Fruit fly (Drosophila melanogaster) whole organism, embryonic: ENCODE measurements around the gene ppk24.

Source experiments
- BtbVII ChIP-seq: fragments of 200-800 bp; sonication (Bioruptor generic); optimal IDR thresholded peaks from 3 replicates; lab custom pipeline; 2017; ENCODE audit warnings: missing biosample characterization, mild to moderate bottlenecking, missing genetic modification characterization
- CG10366 ChIP-seq: fragments of 200-800 bp; sonication (Bioruptor generic); IDR thresholded peaks from 2 replicates; pipeline ENCODE4 v1.3.6; 2022; ENCODE audit warnings: missing biosample characterization, missing genetic modification characterization
- CG12299 ChIP-seq: fragments of 200-800 bp; sonication (Bioruptor generic); optimal IDR thresholded peaks from 2 replicates; lab custom pipeline; 2018; ENCODE audit warnings: missing biosample characterization, mild to moderate bottlenecking, missing genetic modification characterization
- CG12391 ChIP-seq: fragments of 200-800 bp; sonication (Bioruptor generic); optimal IDR thresholded peaks from 3 replicates; lab custom pipeline; 2018; ENCODE audit warnings: missing biosample characterization, mild to moderate bottlenecking, missing genetic modification characterization, moderate library complexity
- CG13624 ChIP-seq: fragments of 200-800 bp; sonication (Bioruptor generic); optimal IDR thresholded peaks from 2 replicates; lab custom pipeline; 2016; ENCODE audit warnings: missing biosample characterization, missing genetic modification characterization
- CG14667 ChIP-seq: fragments of 200-800 bp; sonication (Bioruptor generic); IDR thresholded peaks from 2 replicates; pipeline ENCODE4 v1.3.6; 2022; ENCODE audit warnings: missing biosample characterization, missing genetic modification characterization
- CG14710 ChIP-seq: fragments of 200-800 bp; sonication (Bioruptor generic); optimal IDR thresholded peaks from 3 replicates; lab custom pipeline; 2019; ENCODE audit warnings: missing biosample characterization, mild to moderate bottlenecking, missing genetic modification characterization, moderate library complexity
- CG14860 ChIP-seq: fragments of 200-800 bp; sonication (Bioruptor generic); IDR thresholded peaks from 3 replicates; pipeline ENCODE4 v1.3.6; 2022; ENCODE audit warnings: missing biosample characterization, missing genetic modification characterization; ENCODE audit not compliant: partially characterized antibody
- CG16779 ChIP-seq: fragments of 200-800 bp; sonication (Bioruptor generic); IDR thresholded peaks from 2 replicates; pipeline ENCODE4 v1.3.6; 2022; ENCODE audit warnings: missing biosample characterization, missing genetic modification characterization
- CG17568 ChIP-seq: fragments of 200-800 bp; sonication (Bioruptor generic); optimal IDR thresholded peaks from 2 replicates; lab custom pipeline; 2018; ENCODE audit warnings: missing biosample characterization, mild to moderate bottlenecking, missing genetic modification characterization, moderate library complexity
- CG18262 ChIP-seq: fragments of 200-800 bp; optimal IDR thresholded peaks from 3 replicates; lab custom pipeline; 2019; ENCODE audit warnings: missing biosample characterization, mild to moderate bottlenecking, missing genetic modification characterization, moderate library complexity
- CG2875 ChIP-seq: fragments of 200-800 bp; sonication (Bioruptor generic); optimal IDR thresholded peaks from 2 replicates; lab custom pipeline; 2017; ENCODE audit warnings: missing biosample characterization, mild to moderate bottlenecking, missing genetic modification characterization, missing genetic modification reagents
- CG32767 ChIP-seq: fragments of 200-800 bp; sonication (Bioruptor generic); IDR thresholded peaks from 2 replicates; pipeline ENCODE4 v1.3.6; 2022; ENCODE audit warnings: missing biosample characterization, missing genetic modification characterization
- CG33213 ChIP-seq: fragments of 200-800 bp; sonication (Bioruptor generic); optimal IDR thresholded peaks from 3 replicates; lab custom pipeline; 2016; ENCODE audit warnings: missing biosample characterization, missing genetic modification characterization
- CG34224 ChIP-seq: fragments of 200-800 bp; sonication (Bioruptor generic); IDR thresholded peaks from 3 replicates; pipeline ENCODE4 v1.3.6; 2022; ENCODE audit warnings: missing biosample characterization, missing genetic modification characterization; ENCODE audit not compliant: partially characterized antibody
- CG43689 ChIP-seq: fragments of 200-800 bp; sonication (Bioruptor generic); IDR thresholded peaks from 2 replicates; pipeline ENCODE4 v1.3.6; 2022; ENCODE audit warnings: missing biosample characterization, missing genetic modification characterization
- CG4404 ChIP-seq: fragments of 200-800 bp; sonication (Bioruptor generic); IDR thresholded peaks from 2 replicates; pipeline ENCODE4 v1.3.6; 2022; ENCODE audit warnings: missing biosample characterization, missing genetic modification characterization
- CG9215 ChIP-seq: fragments of 200-800 bp; sonication (Bioruptor generic); IDR thresholded peaks from 2 replicates; pipeline ENCODE4 v1.3.6; 2022; ENCODE audit warnings: missing biosample characterization, missing genetic modification characterization
- CG9817 ChIP-seq: fragments of 200-800 bp; sonication (Bioruptor generic); optimal IDR thresholded peaks from 2 replicates; lab custom pipeline; 2018; ENCODE audit warnings: missing biosample characterization, mild to moderate bottlenecking, missing genetic modification characterization, moderate library complexity
- Dfd ChIP-seq, 2 experiments: fragments of >200 bp; optimal IDR thresholded peaks; 2 replicates each; lab custom pipeline; 2017; ENCODE audit warnings: missing biosample characterization in 2 of 2, missing genetic modification characterization in 2 of 2
- Fer3 ChIP-seq: fragments of 200-800 bp; sonication (Bioruptor generic); optimal IDR thresholded peaks from 2 replicates; lab custom pipeline; 2018; ENCODE audit warnings: missing biosample characterization, mild to moderate bottlenecking, missing genetic modification characterization, moderate library complexity
- Lpt ChIP-seq: fragments of >200 bp; optimal IDR thresholded peaks from 2 replicates; lab custom pipeline; 2018; ENCODE audit warnings: missing biosample characterization, missing genetic modification characterization
- MESR4 ChIP-seq: fragments of 200-800 bp; sonication (Bioruptor generic); optimal IDR thresholded peaks from 2 replicates; lab custom pipeline; 2018; ENCODE audit warnings: missing biosample characterization, mild to moderate bottlenecking, missing genetic modification characterization, moderate library complexity
- Pdp1 ChIP-seq, 2 experiments: fragments of 200-800 bp; sonication (Bioruptor generic); optimal IDR thresholded peaks; 3 replicates each; lab custom pipeline; 2016; ENCODE audit warnings: missing biosample characterization in 2 of 2, missing genetic modification characterization in 2 of 2, mild to moderate bottlenecking in 1 of 2, moderate library complexity in 1 of 2
- Ptx1 ChIP-seq: fragments of 200-800 bp; sonication (Bioruptor generic); IDR thresholded peaks from 2 replicates; pipeline ENCODE4 v1.3.6; 2022; ENCODE audit warnings: missing biosample characterization, missing genetic modification characterization
- Rfx ChIP-seq: fragments of 200-800 bp; sonication (Bioruptor generic); IDR thresholded peaks from 2 replicates; pipeline ENCODE4 v1.3.6; 2022; ENCODE audit warnings: missing biosample characterization, missing genetic modification characterization
- Sry-β ChIP-seq: fragments of 200-800 bp; sonication (Bioruptor generic); optimal IDR thresholded peaks from 2 replicates; lab custom pipeline; 2018; ENCODE audit warnings: missing biosample characterization, mild to moderate bottlenecking, missing genetic modification characterization, moderate library complexity
- Xbp1 ChIP-seq: fragments of 200-800 bp; sonication (Bioruptor generic); optimal IDR thresholded peaks from 3 replicates; lab custom pipeline; 2016; ENCODE audit warnings: missing biosample characterization, mild to moderate bottlenecking, missing genetic modification characterization
- abd-A ChIP-seq: fragments of 200-800 bp; sonication (Bioruptor generic); optimal IDR thresholded peaks from 3 replicates; lab custom pipeline; 2019; ENCODE audit warnings: missing biosample characterization, mild to moderate bottlenecking, missing genetic modification characterization, moderate library complexity
- chn ChIP-seq: fragments of 200-800 bp; sonication (Bioruptor generic); optimal IDR thresholded peaks from 2 replicates; lab custom pipeline; 2016; ENCODE audit warnings: missing biosample characterization, missing genetic modification characterization
- ci ChIP-seq: fragments of 200-800 bp; sonication (Bioruptor generic); IDR thresholded peaks from 3 replicates; pipeline ENCODE4 v1.3.6; 2022; ENCODE audit warnings: missing biosample characterization, missing genetic modification characterization
- cwo ChIP-seq: fragments of 200-800 bp; sonication (Bioruptor generic); optimal IDR thresholded peaks from 3 replicates; lab custom pipeline; 2017; ENCODE audit warnings: missing biosample characterization, missing genetic modification characterization, mild to moderate bottlenecking, moderate library complexity, missing genetic modification reagents
- dm ChIP-seq: fragments of 200-800 bp; sonication (Bioruptor generic); optimal IDR thresholded peaks from 3 replicates; lab custom pipeline; 2016; ENCODE audit warnings: missing biosample characterization, missing genetic modification characterization
- dmrt11E ChIP-seq: fragments of 200-800 bp; sonication (Bioruptor generic); optimal IDR thresholded peaks from 3 replicates; lab custom pipeline; 2018; ENCODE audit warnings: missing biosample characterization, mild to moderate bottlenecking, missing genetic modification characterization, moderate library complexity
- fu2 ChIP-seq: fragments of 200-800 bp; sonication (Bioruptor generic); optimal IDR thresholded peaks from 2 replicates; lab custom pipeline; 2016; ENCODE audit warnings: missing biosample characterization, missing genetic modification characterization
- grau ChIP-seq: fragments of 200-800 bp; optimal IDR thresholded peaks from 3 replicates; lab custom pipeline; 2019; ENCODE audit warnings: missing biosample characterization, mild to moderate bottlenecking, missing genetic modification characterization, moderate library complexity
- her ChIP-seq: fragments of 200-800 bp; sonication (Bioruptor generic); optimal IDR thresholded peaks from 2 replicates; lab custom pipeline; 2016; ENCODE audit warnings: missing biosample characterization, missing genetic modification characterization
- lov ChIP-seq, 2 experiments: fragments of 200-800 bp in 1 of 2; fragments of >200 bp in 1 of 2; sonication (Bioruptor generic) in 1 of 2; IDR thresholded peaks in 1 of 2; optimal IDR thresholded peaks in 1 of 2; 2 replicates in 1 of 2; 3 replicates in 1 of 2; pipeline versions ENCODE4 v1.3.6 to Lab custom; 2017 to 2022; ENCODE audit warnings: missing biosample characterization in 1 of 2, missing genetic modification characterization in 1 of 2
- onecut ChIP-seq: fragments of 200-800 bp; sonication (Bioruptor generic); IDR thresholded peaks from 2 replicates; pipeline ENCODE4 v1.3.6; 2022; ENCODE audit warnings: missing biosample characterization, missing genetic modification characterization
- pan ChIP-seq, 4 experiments: fragments of >200 bp in 3 of 4; fragments of 200-800 bp in 1 of 4; sonication (Bioruptor generic) in 1 of 4; optimal IDR thresholded peaks in 3 of 4; IDR thresholded peaks in 1 of 4; 2 replicates each; pipeline versions ENCODE4 v1.3.6 to Lab custom; 2017 to 2022; ENCODE audit warnings: missing biosample characterization in 2 of 4, missing genetic modification characterization in 2 of 4, mixed read lengths in 1 of 4
- pho ChIP-seq: fragments of 200-800 bp; sonication (Bioruptor generic); optimal IDR thresholded peaks from 2 replicates; lab custom pipeline; 2016; ENCODE audit warnings: missing biosample characterization, missing genetic modification characterization
- pnt ChIP-seq: fragments of 200-800 bp; sonication (Bioruptor generic); optimal IDR thresholded peaks from 3 replicates; lab custom pipeline; 2016; ENCODE audit warnings: missing biosample characterization, missing genetic modification characterization
- prd ChIP-seq, 3 experiments: fragments of >200 bp in 2 of 3; fragments of 200-800 bp in 1 of 3; sonication (Bioruptor generic) in 1 of 3; optimal IDR thresholded peaks in 2 of 3; IDR thresholded peaks in 1 of 3; 2 replicates in 2 of 3; 3 replicates in 1 of 3; pipeline versions ENCODE4 v1.3.6 to Lab custom; 2017 to 2022; ENCODE audit warnings: missing biosample characterization in 1 of 3, missing genetic modification characterization in 1 of 3
- pum ChIP-seq: fragments of 200-800 bp; sonication (Bioruptor generic); optimal IDR thresholded peaks from 2 replicates; lab custom pipeline; 2016; ENCODE audit warnings: missing biosample characterization, missing genetic modification characterization
- tna ChIP-seq: fragments of 200-800 bp; sonication (Bioruptor generic); IDR thresholded peaks from 2 replicates; pipeline ENCODE4 v1.3.6; 2022; ENCODE audit warnings: missing biosample characterization, missing genetic modification characterization; ENCODE audit not compliant: partially characterized antibody
- toy ChIP-seq: fragments of 200-800 bp; sonication (Bioruptor generic); IDR thresholded peaks from 2 replicates; pipeline ENCODE4 v1.3.6; 2022; ENCODE audit warnings: missing biosample characterization, missing genetic modification characterization

The ppk24 gene

DNA sequence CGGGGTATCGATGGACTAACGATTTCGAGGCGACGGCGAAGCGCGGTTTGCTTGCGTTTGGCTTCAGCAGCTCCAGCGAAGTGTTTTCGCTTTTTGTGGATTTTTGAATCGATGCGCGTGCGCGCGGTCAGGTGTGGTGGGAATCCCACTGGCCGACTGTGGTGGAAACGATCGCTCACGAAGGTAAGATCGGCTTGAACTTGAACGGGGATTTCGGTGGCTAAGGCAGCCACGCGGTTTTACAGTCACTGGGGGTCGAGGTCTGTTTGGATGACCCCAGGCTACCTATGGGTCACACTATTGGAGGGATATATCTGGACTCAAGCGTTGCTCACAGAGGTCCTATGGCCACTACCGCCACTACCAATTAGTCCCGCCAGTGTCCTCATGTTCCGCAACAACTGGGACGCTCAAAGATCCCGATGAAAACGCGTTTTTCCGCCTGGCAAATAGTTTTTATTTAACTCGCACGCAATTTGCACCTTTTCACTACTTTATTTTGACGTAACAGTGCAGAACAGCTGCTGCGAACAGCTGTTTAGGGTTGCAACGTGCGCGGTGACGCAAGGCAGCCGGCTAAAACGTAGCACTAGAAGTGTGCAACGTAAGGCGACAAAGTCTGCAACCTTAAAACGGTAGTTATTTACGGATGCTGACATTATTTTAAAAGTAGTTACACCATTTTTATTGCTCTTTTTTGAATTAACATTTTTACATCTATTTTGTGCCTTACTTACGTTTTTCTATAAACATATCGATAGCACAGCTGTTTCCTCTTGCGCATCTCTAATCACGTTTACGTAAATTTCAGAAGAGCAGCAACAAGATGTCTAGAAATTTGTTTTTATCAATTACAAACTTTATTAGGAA is 13.2 kb upstream of the ppk24 start, which contains the start of the genes qless and mRpL32 (continued):
- TF ChIP-seq MESR4 (GFP tag; lab: Kevin White, UChicago): peak; percentile 15
- TF ChIP-seq CG2875: no peak
- no peak for TF ChIP-seq cwo (GFP tag; lab: Kevin White, UChicago)
- no peak for TF ChIP-seq CG17568
- TF ChIP-seq Lpt (GFP tag; lab: Kevin White, UChicago): no peak
- TF ChIP-seq CG33213 (GFP tag; lab: Kevin White, UChicago): peak; percentile 76
- TF ChIP-seq Pdp1 (GFP tag; optimal IDR thresholded peaks at IDR 0.05; lab: Kevin White, UChicago): peak; percentile 71 to 99
- TF ChIP-seq onecut: peak; percentile 15; the same call in 1 of the 2 replicates
- TF ChIP-seq chn: peak; percentile 36
- TF ChIP-seq CG12391 (tag; lab: Kevin White, UChicago): peak; percentile 48
- peak; percentile 74 for TF ChIP-seq CG9215 (GFP tag; lab: Robert Waterston, UW)
- peak; percentile 55; the same call in 2 of the 3 replicates for TF ChIP-seq CG14860 (GFP tag; lab: Robert Waterston, UW)
- peak; percentile 74 for TF ChIP-seq CG4404 (GFP tag; lab: Robert Waterston, UW)
- peak; percentile 60 for TF ChIP-seq CG10366 (GFP tag; lab: Robert Waterston, UW)
- TF ChIP-seq pnt: peak; percentile 39
- no peak for TF ChIP-seq tna
- TF ChIP-seq toy (GFP tag; lab: Robert Waterston, UW): no peak
- peak; percentile 41 for TF ChIP-seq CG13624 (GFP tag; lab: Kevin White, UChicago)
- 0 out of 2 replicates have a peak, but pooled peaks have one; percentile 9 for TF ChIP-seq CG16779 (GFP tag; lab: Robert Waterston, UW)
- TF ChIP-seq BtbVII (GFP tag; lab: Kevin White, UChicago): peak; percentile 15
- no peak for TF ChIP-seq lov (optimal IDR thresholded peaks at IDR 0.05; lab: Kevin White, UChicago)
- TF ChIP-seq lov (GFP tag; IDR thresholded peaks at IDR 0.05; lab: Robert Waterston, UW): peak; percentile 82
- TF ChIP-seq CG18262 (tag; lab: Kevin White, UChicago): peak; percentile 74
- TF ChIP-seq grau (tag; lab: Kevin White, UChicago): peak; percentile 30
- no peak for TF ChIP-seq Fer3 (tag; lab: Kevin White, UChicago)
- TF ChIP-seq dmrt11E (tag; lab: Kevin White, UChicago): no peak
- no peak for TF ChIP-seq her
- peak; percentile 81; the same call in 1 of the 2 replicates for TF ChIP-seq Rfx
- no peak for TF ChIP-seq Dfd (GFP tag; optimal IDR thresholded peaks at IDR 0.05; lab: Kevin White, UChicago)
- TF ChIP-seq abd-A (tag; lab: Kevin White, UChicago): no peak
- TF ChIP-seq CG9817 (tag; lab: Kevin White, UChicago): peak; percentile 33
- peak; percentile 1 for TF ChIP-seq pho
- TF ChIP-seq CG43689 (GFP tag; lab: Robert Waterston, UW): peak; percentile 13; the same call in 1 of the 2 replicates
- TF ChIP-seq CG12299 (tag; lab: Kevin White, UChicago): no peak
- peak; percentile 22; the same call in 1 of the 2 replicates for TF ChIP-seq CG14667
- peak; percentile 21 for TF ChIP-seq Sry-β
- TF ChIP-seq dm: peak; percentile 35
- peak; percentile 74; the same call in 2 of the 3 replicates for TF ChIP-seq CG34224
- peak; percentile 74 for TF ChIP-seq CG14710 (tag; lab: Kevin White, UChicago)
- peak; percentile 48 for TF ChIP-seq Xbp1 (GFP tag; lab: Kevin White, UChicago)
- peak; percentile 86 for TF ChIP-seq Ptx1
- peak; percentile 59 for TF ChIP-seq fu2
- TF ChIP-seq pan (optimal IDR thresholded peaks at IDR 0.05; lab: Kevin White, UChicago): no peak
- peak in 1 of 2 experiments; percentile 89 for TF ChIP-seq pan (GFP tag; optimal IDR thresholded peaks at IDR 0.05 in 1 of 2, IDR thresholded peaks at IDR 0.05 in 1 of 2)
- peak; percentile 73 for TF ChIP-seq pum (GFP tag; lab: Kevin White, UChicago)
- no peak for TF ChIP-seq prd (optimal IDR thresholded peaks at IDR 0.05; lab: Kevin White, UChicago)
- peak; percentile 94 for TF ChIP-seq prd (GFP tag; IDR thresholded peaks at IDR 0.05; lab: Robert Waterston, UW)
- peak; percentile 54 for TF ChIP-seq CG32767 (GFP tag; lab: Robert Waterston, UW)
- peak; percentile 68 for TF ChIP-seq ci (GFP tag; lab: Robert Waterston, UW)
